Worm (Caenorhabditis elegans) whole organism, L4 larva: Measurements from ENCODE around the gene W06H8.6.

ENCODE experiments used
- F10B5.3 ChIP-seq: sonication (generic microtip); optimal IDR thresholded peaks from 2 replicates; lab custom pipeline; 2016; ENCODE audit warnings: mild to moderate bottlenecking, missing genetic modification characterization, missing compliant biosample characterization
- F44E2.7 ChIP-seq: fragments of 200-800 bp; sonication (Bioruptor generic); IDR thresholded peaks from 2 replicates; pipeline ENCODE4 v2.1.2; 2022; ENCODE audit warnings: missing genetic modification characterization, missing compliant biosample characterization
- F49E8.2 ChIP-seq: sonication (generic microtip); optimal IDR thresholded peaks from 2 replicates; lab custom pipeline; 2016; ENCODE audit warnings: missing compliant biosample characterization, mild to moderate bottlenecking, missing genetic modification characterization, borderline replicate concordance
- T20F7.1 ChIP-seq: fragments of 200-800 bp; sonication (Bioruptor generic); optimal IDR thresholded peaks from 2 replicates; lab custom pipeline; 2018; ENCODE audit warnings: mild to moderate bottlenecking, missing genetic modification characterization, missing compliant biosample characterization
- Y105C5A.15 ChIP-seq: fragments of 200-800 bp; sonication (Bioruptor generic); IDR thresholded peaks from 2 replicates; pipeline ENCODE4 v1.3.6; 2022; ENCODE audit warnings: missing genetic modification characterization, missing compliant biosample characterization
- ZK546.5 ChIP-seq, 2 experiments: sonication (generic microtip); optimal IDR thresholded peaks; 2 replicates each; lab custom pipeline; 2017; ENCODE audit warnings: missing biosample characterization in 2 of 2, missing genetic modification characterization in 2 of 2
- aha-1 ChIP-seq: fragments of 150-350 bp; peaks from one replicate; lab custom pipeline; 2014; ENCODE audit warnings: missing biosample characterization, missing genetic modification characterization
- aly-2 ChIP-seq: sonication (generic microtip); optimal IDR thresholded peaks from 2 replicates; lab custom pipeline; 2018; ENCODE audit warnings: missing biosample characterization, missing genetic modification characterization
- ama-1 ChIP-seq: fragments of 150-350 bp; optimal IDR thresholded peaks from 2 replicates; lab custom pipeline; 2014; ENCODE audit warnings: inconsistent platforms, mixed read lengths
- attf-4 ChIP-seq: sonication (generic microtip); optimal IDR thresholded peaks from 3 replicates; lab custom pipeline; 2017; ENCODE audit warnings: missing biosample characterization, missing genetic modification characterization
- ceh-28 ChIP-seq: fragments of 150-350 bp; optimal IDR thresholded peaks from 2 replicates; lab custom pipeline; 2014; ENCODE audit warnings: missing biosample characterization, missing genetic modification reagents, missing genetic modification characterization
- ceh-32 ChIP-seq: sonication (generic microtip); optimal IDR thresholded peaks from 2 replicates; lab custom pipeline; 2016; ENCODE audit warnings: mild to moderate bottlenecking, missing genetic modification characterization, missing compliant biosample characterization; ENCODE audit not compliant: poor library complexity
- ceh-62 ChIP-seq: sonication (generic microtip); optimal IDR thresholded peaks from 2 replicates; lab custom pipeline; 2017; ENCODE audit warnings: missing biosample characterization, missing genetic modification characterization
- ces-1 ChIP-seq: fragments of 150-350 bp; sonication (generic microtip); optimal IDR thresholded peaks from 4 replicates; lab custom pipeline; 2014; ENCODE audit warnings: missing biosample characterization, missing genetic modification reagents, missing genetic modification characterization
- ctbp-1 ChIP-seq: fragments of 200-800 bp; sonication (Bioruptor generic); IDR thresholded peaks from 2 replicates; pipeline ENCODE4 v1.3.6; 2022; ENCODE audit warnings: missing genetic modification reagents, missing genetic modification characterization, missing compliant biosample characterization
- daf-16 ChIP-seq, 3 experiments: sonication (generic microtip); optimal IDR thresholded peaks; 2 replicates each; lab custom pipeline; 2016 to 2017; ENCODE audit warnings: missing genetic modification characterization in 3 of 3, missing genetic modification reagents in 3 of 3, mild to moderate bottlenecking in 2 of 3, missing compliant biosample characterization in 2 of 3, missing biosample characterization in 1 of 3, moderate library complexity in 1 of 3
- dmd-6 ChIP-seq: fragments of 200-800 bp; sonication (Bioruptor generic); IDR thresholded peaks from 2 replicates; pipeline ENCODE4 v1.3.6; 2022; ENCODE audit warnings: missing genetic modification reagents, missing genetic modification characterization, missing compliant biosample characterization
- egl-27 ChIP-seq: sonication (generic microtip); optimal IDR thresholded peaks from 3 replicates; lab custom pipeline; 2017; ENCODE audit warnings: missing biosample characterization, missing genetic modification reagents, missing genetic modification characterization
- egl-43 ChIP-seq: fragments of 200-800 bp; sonication (Bioruptor generic); IDR thresholded peaks from 2 replicates; pipeline ENCODE4 v1.3.6; 2022; ENCODE audit warnings: missing genetic modification reagents, missing genetic modification characterization, missing compliant biosample characterization
- gei-8 ChIP-seq: fragments of 200-800 bp; sonication (Bioruptor generic); optimal IDR thresholded peaks from 2 replicates; lab custom pipeline; 2018; ENCODE audit warnings: mild to moderate bottlenecking, missing genetic modification characterization, missing compliant biosample characterization
- hlh-11 ChIP-seq: fragments of 200-800 bp; sonication (Bioruptor generic); optimal IDR thresholded peaks from 2 replicates; lab custom pipeline; 2018; ENCODE audit warnings: mild to moderate bottlenecking, missing genetic modification characterization, missing compliant biosample characterization
- lin-13 ChIP-seq: fragments of 150-350 bp; optimal IDR thresholded peaks from 2 replicates; lab custom pipeline; 2014; ENCODE audit warnings: missing biosample characterization, missing genetic modification reagents, missing genetic modification characterization
- lir-3 ChIP-seq: sonication (generic microtip); optimal IDR thresholded peaks from 2 replicates; lab custom pipeline; 2016; ENCODE audit warnings: mild to moderate bottlenecking, missing genetic modification characterization, missing compliant biosample characterization
- lsy-2 ChIP-seq, 2 experiments: fragments of 150-350 bp in 1 of 2; sonication (generic microtip) in 1 of 2; optimal IDR thresholded peaks; 2 replicates each; lab custom pipeline; 2014 to 2017; ENCODE audit warnings: missing biosample characterization in 2 of 2, missing genetic modification characterization in 2 of 2
- madf-5 ChIP-seq, 2 experiments: fragments of 200-800 bp; sonication (Bioruptor generic); IDR thresholded peaks; 2 replicates each; pipeline ENCODE4 v1.3.6; 2022; ENCODE audit warnings: missing compliant biosample characterization in 2 of 2, missing genetic modification characterization in 2 of 2
- mdl-1 ChIP-seq, 2 experiments: fragments of 150-350 bp in 1 of 2; sonication (generic microtip) in 1 of 2; optimal IDR thresholded peaks; 2 replicates each; lab custom pipeline; 2014 to 2017; ENCODE audit warnings: missing biosample characterization in 2 of 2, missing genetic modification characterization in 2 of 2
- nhr-10 ChIP-seq: fragments of 150-350 bp; optimal IDR thresholded peaks from 2 replicates; lab custom pipeline; 2014; ENCODE audit warnings: missing biosample characterization, missing genetic modification characterization
- nhr-102 ChIP-seq: sonication (generic microtip); optimal IDR thresholded peaks from 2 replicates; lab custom pipeline; 2016; ENCODE audit warnings: mild to moderate bottlenecking, missing genetic modification characterization, moderate library complexity, missing compliant biosample characterization
- nhr-11 ChIP-seq: fragments of 150-350 bp; optimal IDR thresholded peaks from 2 replicates; lab custom pipeline; 2014; ENCODE audit warnings: missing biosample characterization, missing genetic modification characterization
- nhr-25 ChIP-seq: sonication (generic microtip); optimal IDR thresholded peaks from 2 replicates; lab custom pipeline; 2017; ENCODE audit warnings: missing genetic modification characterization, mild to moderate bottlenecking, missing compliant biosample characterization, antibody characterized with exemption, moderate library complexity, borderline replicate concordance; ENCODE audit not compliant: insufficient read depth
- nhr-28 ChIP-seq: fragments of 150-350 bp; optimal IDR thresholded peaks from 2 replicates; lab custom pipeline; 2014; ENCODE audit warnings: missing biosample characterization, missing genetic modification characterization
- nhr-41 ChIP-seq: fragments of 200-800 bp; sonication (Bioruptor generic); IDR thresholded peaks from 2 replicates; pipeline ENCODE4 v1.3.6; 2022; ENCODE audit warnings: missing genetic modification reagents, missing genetic modification characterization, missing compliant biosample characterization
- nhr-48 ChIP-seq: sonication (generic microtip); optimal IDR thresholded peaks from 2 replicates; lab custom pipeline; 2016; ENCODE audit warnings: mild to moderate bottlenecking, missing genetic modification characterization, missing compliant biosample characterization
- nhr-77 ChIP-seq: fragments of 150-350 bp; optimal IDR thresholded peaks from 2 replicates; lab custom pipeline; 2014; ENCODE audit warnings: missing biosample characterization, missing genetic modification characterization
- pha-4 ChIP-seq, 2 experiments: fragments of 150-350 bp in 1 of 2; fragments of 200-800 bp in 1 of 2; sonication (Bioruptor generic) in 1 of 2; IDR thresholded peaks in 1 of 2; optimal IDR thresholded peaks in 1 of 2; 2 replicates each; pipeline versions ENCODE4 v1.3.6 to Lab custom; 2014 to 2022; ENCODE audit warnings: missing genetic modification characterization in 2 of 2, missing genetic modification reagents in 2 of 2, missing biosample characterization in 1 of 2, missing compliant biosample characterization in 1 of 2
- pqm-1 ChIP-seq: sonication (generic microtip); optimal IDR thresholded peaks from 2 replicates; lab custom pipeline; 2017; ENCODE audit warnings: missing biosample characterization, missing genetic modification characterization
- saeg-2 ChIP-seq: fragments of 200-800 bp; sonication (Bioruptor generic); IDR thresholded peaks from 2 replicates; pipeline ENCODE4 v1.3.6; 2022; ENCODE audit warnings: missing genetic modification reagents, missing genetic modification characterization, missing compliant biosample characterization
- sdz-12 ChIP-seq: fragments of 200-800 bp; sonication (Bioruptor generic); optimal IDR thresholded peaks from 2 replicates; lab custom pipeline; 2018; ENCODE audit warnings: mild to moderate bottlenecking, missing genetic modification characterization, missing compliant biosample characterization
- set-16 ChIP-seq: fragments of 200-800 bp; sonication (Bioruptor generic); IDR thresholded peaks from 2 replicates; pipeline ENCODE4 v1.3.6; 2022; ENCODE audit warnings: missing genetic modification reagents, missing genetic modification characterization, missing compliant biosample characterization
- spr-1 ChIP-seq: sonication (generic microtip); optimal IDR thresholded peaks from 2 replicates; lab custom pipeline; 2016; ENCODE audit warnings: mild to moderate bottlenecking, missing genetic modification characterization, missing compliant biosample characterization
- tra-1 ChIP-seq: fragments of 200-800 bp; sonication (Bioruptor generic); IDR thresholded peaks from 2 replicates; pipeline ENCODE4 v1.3.6; 2022; ENCODE audit warnings: missing genetic modification reagents, missing genetic modification characterization, missing compliant biosample characterization
- unc-39 ChIP-seq: sonication (generic microtip); optimal IDR thresholded peaks from 2 replicates; lab custom pipeline; 2017; ENCODE audit warnings: missing biosample characterization, missing genetic modification characterization
- vab-7 ChIP-seq: fragments of 200-800 bp; sonication (Bioruptor generic); IDR thresholded peaks from 2 replicates; pipeline ENCODE4 v1.3.6; 2022; ENCODE audit warnings: missing genetic modification reagents, missing genetic modification characterization, missing compliant biosample characterization
- zag-1 ChIP-seq: fragments of 150-350 bp; optimal IDR thresholded peaks from 2 replicates; lab custom pipeline; 2014; ENCODE audit warnings: missing biosample characterization, missing genetic modification characterization
- zfp-2 ChIP-seq: sonication (generic microtip); optimal IDR thresholded peaks from 2 replicates; lab custom pipeline; 2016; ENCODE audit warnings: mild to moderate bottlenecking, missing genetic modification characterization, missing compliant biosample characterization
- zip-11 ChIP-seq: fragments of 200-800 bp; sonication (Bioruptor generic); IDR thresholded peaks from 2 replicates; pipeline ENCODE4 v1.3.6; 2022; ENCODE audit warnings: missing genetic modification characterization, missing compliant biosample characterization

W06H8.6 gene

ce11 chrV:6276205-6276604, 49.4 kb upstream of the W06H8.6 start, which contains the start of gene F31F7.1 (continued):
- TF ChIP-seq ctbp-1 (GFP tag; lab: Robert Waterston, UW) (no peak), dmd-6 (peak; percentile 94), Y105C5A.15 (GFP tag; lab: Robert Waterston, UW) (no peak), aha-1 (tag; lab: Kevin White, UChicago) (peak; percentile 93), lsy-2 (tag; optimal IDR thresholded peaks at IDR 0.05; lab: Kevin White, UChicago) (peak; percentile 32 to 56), pqm-1 (peak; percentile 97), madf-5 (GFP tag; IDR thresholded peaks at IDR 0.05; lab: Robert Waterston, UW) (no peak), aly-2 (tag; lab: Kevin White, UChicago) (no peak), spr-1 (no peak), saeg-2 (GFP tag; lab: Robert Waterston, UW) (no peak), attf-4 (tag; lab: Kevin White, UChicago) (no peak), mdl-1 (tag; optimal IDR thresholded peaks at IDR 0.05; lab: Kevin White, UChicago) (peak in 1 of 2 experiments; percentile 82), egl-43 (GFP tag; lab: Robert Waterston, UW) (no peak), tra-1 (GFP tag; lab: Robert Waterston, UW) (peak; percentile 45; the same call in 1 of the 2 replicates), F49E8.2 (tag; lab: Kevin White, UChicago) (no peak), pha-4 (GFP tag; IDR thresholded peaks at IDR 0.05; lab: Robert Waterston, UW) (0 out of 2 replicates have a peak, but pooled peaks have one; percentile 15), pha-4 (tag; optimal IDR thresholded peaks at IDR 0.05; lab: Kevin White, UChicago) (no peak), unc-39 (no peak), set-16 (no peak), ZK546.5 (tag; optimal IDR thresholded peaks at IDR 0.05; lab: Kevin White, UChicago) (no peak), egl-27 (tag; lab: Kevin White, UChicago) (no peak), nhr-25 (tag; lab: Kevin White, UChicago) (no peak), nhr-28 (peak; percentile 93), nhr-77 (tag; lab: Kevin White, UChicago) (peak; percentile 92), zag-1 (tag; lab: Kevin White, UChicago) (no peak), T20F7.1 (GFP tag; lab: Kevin White, UChicago) (peak; percentile 45), F10B5.3 (tag; lab: Kevin White, UChicago) (no peak), vab-7 (GFP tag; lab: Robert Waterston, UW) (no peak), lir-3 (no peak), nhr-48 (tag; lab: Kevin White, UChicago) (peak; percentile 87), lin-13 (peak; percentile 1), zfp-2 (tag; lab: Kevin White, UChicago) (no peak), nhr-41 (GFP tag; lab: Robert Waterston, UW) (peak; percentile 32; the same call in 1 of the 2 replicates), ceh-62 (tag; lab: Kevin White, UChicago) (no peak), gei-8 (GFP tag; lab: Kevin White, UChicago) (no peak), nhr-102 (tag; lab: Kevin White, UChicago) (peak; percentile 56), ama-1 (peak; percentile 95), F44E2.7 (GFP tag; lab: Robert Waterston, UW) (no peak), nhr-11 (peak; percentile 1), nhr-10 (tag; lab: Kevin White, UChicago) (peak; percentile 92), sdz-12 (GFP tag; lab: Kevin White, UChicago) (no peak), zip-11 (GFP tag; lab: Robert Waterston, UW) (no peak), daf-16 (GFP tag; optimal IDR thresholded peaks at IDR 0.05; lab: Kevin White, UChicago) (peak in 1 of 2 experiments; percentile 48), daf-16 (tag; optimal IDR thresholded peaks at IDR 0.05; lab: Kevin White, UChicago) (peak; percentile 98), hlh-11 (peak; percentile 93), ceh-32 (no peak), ceh-28 (tag; lab: Kevin White, UChicago) (no peak), ces-1 (GFP tag; lab: Kevin White, UChicago) (no peak)
